Worm (Caenorhabditis elegans) whole organism, mixed stage, embryonic: ENCODE data around the gene F53A9.3.

ENCODE experiments used
- M03D4.4 ChIP-seq: sonication (generic microtip); optimal IDR thresholded peaks from 2 replicates; lab custom pipeline; 2017; ENCODE audit warnings: mild to moderate bottlenecking, missing genetic modification characterization, missing compliant biosample characterization
- blmp-1 ChIP-seq: fragments of 150-350 bp; optimal IDR thresholded peaks from 2 replicates; lab custom pipeline; 2014; ENCODE audit warnings: missing biosample characterization, missing genetic modification characterization
- ham-2 ChIP-seq: fragments of 200-800 bp; sonication (Bioruptor generic); optimal IDR thresholded peaks from 2 replicates; lab custom pipeline; 2018; ENCODE audit warnings: mild to moderate bottlenecking, missing genetic modification characterization, missing compliant biosample characterization
- lin-13 ChIP-seq: fragments of 150-350 bp; optimal IDR thresholded peaks from 2 replicates; lab custom pipeline; 2014; ENCODE audit warnings: missing biosample characterization, missing genetic modification characterization
- lin-32 ChIP-seq: fragments of 200-800 bp; sonication (Bioruptor generic); optimal IDR thresholded peaks from 2 replicates; lab custom pipeline; 2018; ENCODE audit warnings: mild to moderate bottlenecking, missing genetic modification characterization, missing compliant biosample characterization
- lsy-2 ChIP-seq: fragments of 150-350 bp; optimal IDR thresholded peaks from 2 replicates; lab custom pipeline; 2014; ENCODE audit warnings: missing biosample characterization, missing genetic modification characterization
- mls-2 ChIP-seq: sonication (generic microtip); optimal IDR thresholded peaks from 2 replicates; lab custom pipeline; 2016; ENCODE audit warnings: mild to moderate bottlenecking, missing genetic modification characterization, moderate library complexity, missing compliant biosample characterization
- nhr-12 ChIP-seq: fragments of 150-350 bp; optimal IDR thresholded peaks from 2 replicates; lab custom pipeline; 2014; ENCODE audit warnings: missing biosample characterization, missing genetic modification characterization
- nhr-237 ChIP-seq: fragments of 150-350 bp; optimal IDR thresholded peaks from 2 replicates; lab custom pipeline; 2014; ENCODE audit warnings: missing biosample characterization, missing genetic modification characterization
- nhr-28 ChIP-seq: fragments of 150-350 bp; optimal IDR thresholded peaks from 2 replicates; lab custom pipeline; 2014; ENCODE audit warnings: missing biosample characterization, missing genetic modification characterization
- nhr-76 ChIP-seq: sonication (generic microtip); optimal IDR thresholded peaks from 2 replicates; lab custom pipeline; 2017; ENCODE audit warnings: missing biosample characterization, missing genetic modification characterization
- pha-4 ChIP-seq: fragments of 150-350 bp; optimal IDR thresholded peaks from 2 replicates; lab custom pipeline; 2018; ENCODE audit warnings: missing biosample characterization, missing genetic modification reagents, missing genetic modification characterization
- unc-39 ChIP-seq: fragments of 150-350 bp; optimal IDR thresholded peaks from 2 replicates; lab custom pipeline; 2014; ENCODE audit warnings: missing biosample characterization, missing genetic modification characterization
- unc-62 ChIP-seq: fragments of 150-350 bp; optimal IDR thresholded peaks from 2 replicates; lab custom pipeline; 2014; ENCODE audit warnings: missing biosample characterization, missing genetic modification reagents, missing genetic modification characterization

DNA sequence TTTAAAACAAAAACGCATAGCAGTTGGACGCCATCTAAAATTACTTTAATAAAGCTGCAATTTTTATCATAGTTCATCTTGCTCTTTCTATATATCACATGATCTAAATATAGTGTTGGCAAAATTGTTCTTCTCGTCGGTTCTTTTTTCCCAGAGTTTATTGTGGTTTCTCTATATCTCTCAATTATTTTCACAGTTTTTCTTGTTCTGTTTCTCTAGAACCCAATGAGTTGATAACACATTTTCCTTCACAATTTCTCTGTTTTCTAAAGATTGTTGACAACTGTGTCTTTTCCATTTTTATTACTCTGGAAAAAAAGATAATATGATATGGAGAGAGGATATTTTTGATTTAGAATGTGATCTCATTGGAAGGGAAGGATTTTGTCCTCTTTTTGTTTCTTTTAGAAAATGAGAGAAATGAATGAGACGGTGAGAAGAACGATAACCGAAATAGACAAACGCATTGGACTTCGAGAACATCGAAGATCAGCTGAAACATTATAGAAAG lies 46.2 kb downstream of the F53A9.3 start:
- no peak for TF ChIP-seq pha-4 (tag; lab: Kevin White, UChicago)
- no peak for TF ChIP-seq nhr-12 (tag; lab: Kevin White, UChicago)
- no peak for TF ChIP-seq lsy-2 (tag; lab: Kevin White, UChicago)
- no peak for TF ChIP-seq nhr-237 (tag; lab: Kevin White, UChicago)
- no peak for TF ChIP-seq unc-62 (GFP tag; lab: Kevin White, UChicago)
- no peak for TF ChIP-seq blmp-1
- TF ChIP-seq nhr-28 (tag; lab: Kevin White, UChicago), result no peak
- TF ChIP-seq M03D4.4 (tag; lab: Kevin White, UChicago), result no peak
- TF ChIP-seq nhr-76, result no peak
- TF ChIP-seq lin-32 (GFP tag; lab: Kevin White, UChicago), result no peak
- no peak for TF ChIP-seq ham-2
- no peak for TF ChIP-seq mls-2 (tag; lab: Kevin White, UChicago)
- TF ChIP-seq unc-39 (tag; lab: Kevin White, UChicago), result no peak
- TF ChIP-seq lin-13 (tag; lab: Kevin White, UChicago), result no peak
